Fruit fly (Drosophila melanogaster): ENCODE measurements around the gene Cap-D3.

Cap-D3 gene

DNA sequence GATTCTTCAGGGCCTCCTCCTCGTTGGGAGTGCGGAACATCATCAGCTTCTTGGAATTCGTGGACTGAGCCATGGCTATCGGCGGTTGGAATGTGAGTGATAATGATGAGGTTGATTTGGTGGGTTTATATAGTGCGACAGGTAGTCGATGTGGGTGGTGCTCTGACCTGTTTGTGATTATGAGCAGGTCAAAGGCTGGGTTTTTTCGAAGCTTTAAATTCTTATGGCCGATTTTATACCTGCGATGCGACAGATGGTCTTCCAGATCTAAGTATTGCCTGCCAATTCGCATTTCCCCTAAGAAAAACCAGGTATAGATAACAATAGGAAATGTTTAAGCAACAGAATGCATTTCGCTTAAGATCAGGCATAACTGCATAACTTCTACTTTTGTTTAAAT, 25.0 kb downstream of the Cap-D3 start, which contains the start of gene CG14014:
Gene CG14014, minus strand, starts transcription at position 101 of the 400 bp plus-strand sequence.
- no peak for TF ChIP-seq psq (optimal IDR thresholded peaks at IDR 0.05)

DNA sequence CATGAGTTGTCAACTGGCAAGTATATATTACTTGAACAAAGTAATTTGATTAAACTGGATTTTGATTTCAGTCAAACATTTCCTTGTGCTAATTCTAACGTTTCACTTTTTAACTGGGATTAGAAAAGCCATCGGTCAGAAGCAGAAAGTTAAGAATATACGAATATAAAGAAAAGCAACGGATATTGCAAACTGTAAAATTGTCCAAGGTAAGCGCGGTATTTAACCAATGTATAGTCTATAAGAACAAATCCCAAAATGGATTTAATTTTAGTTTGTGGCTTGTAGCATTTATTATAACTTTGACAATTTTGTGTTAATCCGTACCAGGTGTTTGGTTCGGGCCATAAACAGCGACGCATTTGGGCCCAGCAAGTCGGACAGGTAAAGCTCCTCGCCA, 25.8 kb downstream of the Cap-D3 start, which contains the start of gene CG18269:
Gene CG18269, plus strand, starts transcription at position 301 of the 400 bp plus-strand sequence.
- no peak for TF ChIP-seq pan (optimal IDR thresholded peaks at IDR 0.05)
- no peak for TF ChIP-seq CG8478 (optimal IDR thresholded peaks at IDR 0.05)

DNA sequence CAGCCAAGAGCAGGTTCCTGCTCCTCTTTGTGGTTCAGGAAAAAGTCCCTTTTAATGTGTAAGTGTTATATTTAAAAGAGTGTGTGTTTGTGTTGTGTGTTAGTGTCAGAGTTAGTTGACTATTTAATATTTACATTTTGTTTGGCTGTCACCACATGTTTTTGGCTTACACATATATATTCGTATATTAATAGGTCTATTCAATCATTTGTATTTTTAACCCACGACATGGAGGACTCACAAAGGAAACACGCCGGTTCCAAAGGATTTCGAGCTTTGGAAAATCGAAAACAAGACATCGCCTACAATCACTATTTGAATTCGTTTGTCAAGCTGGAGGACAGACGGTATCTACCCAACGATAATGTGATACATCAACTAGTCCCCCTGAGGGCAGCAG, 28.0 kb downstream of the Cap-D3 start, which contains the start of the genes CG14013 and CG14017:
Gene CG14013, minus strand, starts transcription at position 101 of the 400 bp plus-strand sequence.
Gene CG14017, plus strand, starts transcription at position 148 of the 400 bp plus-strand sequence.
- TF ChIP-seq CG8478 (optimal IDR thresholded peaks at IDR 0.05): no peak
- no peak for TF ChIP-seq pan (optimal IDR thresholded peaks at IDR 0.05)

DNA sequence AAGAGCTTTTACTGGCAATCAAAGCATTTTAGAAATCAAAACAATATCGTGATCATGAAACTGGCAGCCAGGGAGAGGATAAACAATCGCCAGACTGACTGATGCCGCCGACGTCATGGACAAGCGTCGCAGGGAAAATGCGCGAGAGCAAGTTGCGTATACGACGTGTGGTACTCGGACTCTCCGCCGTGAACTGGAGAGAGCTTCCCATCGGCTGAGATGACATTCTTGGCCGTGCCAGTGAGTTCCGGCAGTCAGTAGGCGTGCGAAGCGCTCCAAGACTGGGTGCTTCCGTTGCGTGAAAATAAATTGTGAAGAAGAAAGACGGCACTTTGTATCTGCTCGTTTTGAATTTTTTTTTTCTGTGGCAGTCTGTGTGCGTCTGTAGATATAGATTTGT, 29.1 kb downstream of the Cap-D3 start, which contains the start of gene GluRIIA:
Gene GluRIIA, plus strand, starts transcription at position 255 of the 400 bp plus-strand sequence.
- no peak for TF ChIP-seq psq (optimal IDR thresholded peaks at IDR 0.05)
- TF ChIP-seq CG8478 (optimal IDR thresholded peaks at IDR 0.05): no peak
- no peak for TF ChIP-seq pan (optimal IDR thresholded peaks at IDR 0.05)
- TF ChIP-seq EcR (GFP tag; optimal IDR thresholded peaks at IDR 0.05): no peak
- no peak for TF ChIP-seq usp (GFP tag; optimal IDR thresholded peaks at IDR 0.05)
- no peak for TF ChIP-seq Dll (optimal IDR thresholded peaks at IDR 0.05)

DNA sequence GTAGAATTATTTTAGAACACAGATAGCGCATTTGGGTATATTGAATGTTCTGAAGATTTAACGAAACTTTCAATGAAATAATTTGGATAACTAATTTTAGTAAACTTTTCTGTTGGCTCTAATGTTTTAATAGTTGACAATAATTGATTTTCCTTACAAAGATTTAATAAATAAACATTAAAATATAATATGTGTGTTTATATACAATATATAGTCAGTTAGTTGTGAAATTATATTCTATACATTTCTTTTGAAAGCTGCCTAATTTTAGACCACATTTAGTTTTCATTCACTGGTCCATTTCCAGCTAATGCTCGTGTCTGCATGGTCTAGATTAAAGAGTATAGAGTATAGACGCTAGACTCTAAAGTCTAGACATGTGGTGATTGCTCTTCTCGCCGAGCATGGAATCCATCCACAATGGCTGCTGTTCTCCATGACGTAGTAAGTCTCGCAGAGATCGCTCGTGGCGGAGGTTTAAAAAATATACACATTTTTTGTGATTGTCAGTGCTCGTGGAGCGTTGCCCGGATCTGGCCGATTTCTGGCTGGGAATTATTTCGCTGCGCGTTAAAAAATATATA, 33.2 kb downstream of the Cap-D3 start, which contains the start of gene GluRIIB:
Gene GluRIIB, plus strand, starts transcription at position 534 of the 584 bp plus-strand sequence.
- TF ChIP-seq CG8478 (optimal IDR thresholded peaks at IDR 0.05) (no peak), psq (optimal IDR thresholded peaks at IDR 0.05) (no peak), EcR (GFP tag; optimal IDR thresholded peaks at IDR 0.05) (no peak), usp (GFP tag; optimal IDR thresholded peaks at IDR 0.05) (no peak), Dll (optimal IDR thresholded peaks at IDR 0.05) (no peak), pan (optimal IDR thresholded peaks at IDR 0.05) (no peak)

DNA sequence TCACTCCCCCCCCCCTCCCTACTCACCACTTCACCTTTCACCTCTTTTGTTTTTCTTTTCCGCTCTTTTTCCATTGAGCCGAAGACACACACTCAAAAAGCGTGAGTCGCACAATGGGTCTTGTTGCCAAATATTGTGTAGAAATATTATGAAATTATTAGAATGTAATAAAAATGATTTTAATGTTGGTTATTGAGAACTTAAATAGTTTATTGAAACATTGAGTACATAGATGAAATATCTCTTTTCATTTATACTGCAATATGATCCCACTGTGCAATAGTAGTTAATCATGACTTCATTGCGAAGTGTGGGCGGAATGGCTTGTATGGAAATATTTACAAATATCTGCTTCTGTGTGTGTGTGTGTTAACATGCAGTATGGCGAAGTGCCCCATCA, 41.4 kb downstream of the Cap-D3 start:
- TF ChIP-seq Dll (optimal IDR thresholded peaks at IDR 0.05): no peak
- TF ChIP-seq CG8478 (optimal IDR thresholded peaks at IDR 0.05): no peak
- TF ChIP-seq psq (optimal IDR thresholded peaks at IDR 0.05): no peak
- no peak for TF ChIP-seq usp (GFP tag; optimal IDR thresholded peaks at IDR 0.05)
- TF ChIP-seq pan (optimal IDR thresholded peaks at IDR 0.05): no peak
- TF ChIP-seq EcR (GFP tag; optimal IDR thresholded peaks at IDR 0.05): no peak

DNA sequence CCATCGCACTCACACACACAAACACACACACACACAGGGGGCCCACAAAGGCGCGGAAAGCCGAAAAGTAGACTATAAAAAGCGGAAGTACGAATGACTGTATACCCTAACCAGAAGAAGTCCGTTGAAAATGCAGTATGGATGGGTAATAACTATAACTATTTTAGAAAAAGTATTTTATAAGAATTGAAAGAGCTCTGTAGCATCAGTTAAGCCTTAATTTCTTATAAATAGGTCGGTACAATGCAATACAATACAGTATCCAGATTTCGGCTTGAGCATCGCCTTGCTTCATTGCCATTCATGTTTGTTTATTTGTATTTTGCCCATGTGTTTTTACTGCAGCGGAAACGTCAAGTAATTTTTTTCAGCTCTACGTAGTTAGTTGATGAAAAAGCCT, 43.8 kb downstream of the Cap-D3 start:
- TF ChIP-seq EcR (GFP tag; optimal IDR thresholded peaks at IDR 0.05): no peak

DNA sequence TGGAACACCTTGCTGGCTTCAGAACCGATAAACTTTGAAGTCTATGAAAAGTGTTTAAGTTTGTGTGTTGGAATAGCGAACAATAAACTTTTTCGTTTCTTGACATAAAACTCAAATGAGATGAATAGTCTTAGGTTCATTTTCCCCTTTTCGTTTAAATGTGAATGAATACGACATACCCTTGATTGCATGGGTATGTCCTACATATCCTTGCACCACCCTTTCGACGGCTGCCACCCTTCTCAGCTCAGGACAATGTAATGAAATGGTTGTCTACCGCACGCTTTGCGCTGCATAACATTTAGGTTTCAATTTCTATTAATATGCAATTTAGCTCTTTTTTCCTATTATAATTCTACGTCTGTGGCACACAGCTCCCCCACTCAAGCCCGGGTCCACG, 55.3 kb downstream of the Cap-D3 start, which contains the start of gene CG14011:
Gene CG14011, minus strand, starts transcription at position 101 of the 400 bp plus-strand sequence.
- TF ChIP-seq CG8478 (optimal IDR thresholded peaks at IDR 0.05): no peak
- no peak for TF ChIP-seq pan (optimal IDR thresholded peaks at IDR 0.05)
- no peak for TF ChIP-seq psq (optimal IDR thresholded peaks at IDR 0.05)
- no peak for TF ChIP-seq EcR (GFP tag; optimal IDR thresholded peaks at IDR 0.05)
- no peak for TF ChIP-seq Dll (optimal IDR thresholded peaks at IDR 0.05)
- no peak for TF ChIP-seq usp (GFP tag; optimal IDR thresholded peaks at IDR 0.05)

All from whole organism.